Fruit fly (Drosophila melanogaster): ENCODE measurements around the gene CG4572.

The CG4572 gene

DNA sequence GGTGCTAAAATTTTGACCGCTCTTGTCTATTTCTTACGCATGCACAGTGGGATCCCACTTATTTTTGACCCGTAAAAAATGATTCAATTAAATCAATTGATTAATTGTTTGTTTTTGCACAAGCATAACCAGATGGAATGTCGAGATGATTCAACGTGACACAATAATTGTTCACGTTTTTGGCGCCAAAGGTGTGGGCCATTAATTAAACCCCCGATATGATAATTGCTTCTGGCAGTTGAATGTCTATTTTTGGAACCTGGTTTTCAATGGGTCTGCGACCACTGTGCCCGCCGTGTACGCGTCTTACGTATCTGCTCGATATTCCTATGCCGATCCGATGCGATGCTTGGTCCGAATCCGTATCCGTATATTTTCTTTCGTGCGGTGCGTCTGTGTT is 27.9 kb upstream of the CG4572 start (continued):
- no peak for TF ChIP-seq CG13123 (GFP tag; optimal IDR thresholded peaks at IDR 0.05)
- TF ChIP-seq Sry-δ (GFP tag; optimal IDR thresholded peaks at IDR 0.05), result peak; percentile 20
- TF ChIP-seq tna (GFP tag; IDR thresholded peaks at IDR 0.05; ENCODE audit: partially characterized antibody), result no peak
- peak; percentile 65 for TF ChIP-seq CG1792 (GFP tag; optimal IDR thresholded peaks at IDR 0.05)
- TF ChIP-seq al (GFP tag; IDR thresholded peaks at IDR 0.05), result peak; percentile 76
- peak; percentile 28; the same call in 1 of the 2 replicates for TF ChIP-seq dati (GFP tag; IDR thresholded peaks at IDR 0.05)
- no peak for TF ChIP-seq stwl (tag; optimal IDR thresholded peaks at IDR 0.05)
- TF ChIP-seq p53 (GFP tag; optimal IDR thresholded peaks at IDR 0.05), result peak; percentile 15
- TF ChIP-seq grn (GFP tag; optimal IDR thresholded peaks at IDR 0.05), result no peak
- peak; percentile 55; the same call in 1 of the 2 replicates for TF ChIP-seq NFAT (GFP tag; IDR thresholded peaks at IDR 0.05)
- TF ChIP-seq CG9932 (GFP tag; IDR thresholded peaks at IDR 0.05), result peak; percentile 78
- TF ChIP-seq br (optimal IDR thresholded peaks at IDR 0.05), result no peak
- TF ChIP-seq fd96Cb (tag; optimal IDR thresholded peaks at IDR 0.05), result peak; percentile 76
- TF ChIP-seq CG1647 (GFP tag; optimal IDR thresholded peaks at IDR 0.05), result peak; percentile 8
- peak; percentile 43; the same call in 1 of the 2 replicates for TF ChIP-seq E2f2 (GFP tag; IDR thresholded peaks at IDR 0.05)
- peak; percentile 14 for TF ChIP-seq pho (GFP tag; optimal IDR thresholded peaks at IDR 0.05)
- peak; percentile 35 for TF ChIP-seq CG17802 (tag; optimal IDR thresholded peaks at IDR 0.05)
- TF ChIP-seq CG6654 (GFP tag; optimal IDR thresholded peaks at IDR 0.05), result peak; percentile 42
- peak; percentile 59 for TF ChIP-seq Gsc (GFP tag; IDR thresholded peaks at IDR 0.05)
- peak; percentile 73 for TF ChIP-seq esg (GFP tag; conservative IDR thresholded peaks at IDR 0.05)
- no peak for TF ChIP-seq Elba2 (GFP tag; optimal IDR thresholded peaks at IDR 0.05)
- TF ChIP-seq Awh (GFP tag; IDR thresholded peaks at IDR 0.05), result 0 out of 2 replicates have a peak, but pooled peaks have one; percentile 30
- TF ChIP-seq CG6765 (GFP tag; optimal IDR thresholded peaks at IDR 0.05), result peak; percentile 54
- peak; percentile 18 for TF ChIP-seq CTCF (GFP tag; optimal IDR thresholded peaks at IDR 0.05)
- TF ChIP-seq jigr1 (GFP tag; IDR thresholded peaks at IDR 0.05), result peak; percentile 61; the same call in 2 of the 3 replicates
- peak; percentile 60 for TF ChIP-seq dmrt11E (tag; optimal IDR thresholded peaks at IDR 0.05)
- TF ChIP-seq peb (GFP tag; IDR thresholded peaks at IDR 0.05), result peak; percentile 72
- TF ChIP-seq CG1603 (tag; optimal IDR thresholded peaks at IDR 0.05), result peak; percentile 89
- peak; percentile 37 for TF ChIP-seq trem (tag; optimal IDR thresholded peaks at IDR 0.05)
- TF ChIP-seq CG11456 (GFP tag; IDR thresholded peaks at IDR 0.05), result peak; percentile 82
- TF ChIP-seq CG11723 (GFP tag; optimal IDR thresholded peaks at IDR 0.05), result peak; percentile 52
- peak; percentile 63 for TF ChIP-seq Asciz (GFP tag; optimal IDR thresholded peaks at IDR 0.05)
- no peak for TF ChIP-seq kni (GFP tag; optimal IDR thresholded peaks at IDR 0.05)
- peak; percentile 65 for TF ChIP-seq CG4328 (GFP tag; optimal IDR thresholded peaks at IDR 0.05)
- TF ChIP-seq chn (GFP tag; optimal IDR thresholded peaks at IDR 0.05), result peak; percentile 38
- TF ChIP-seq CG32767 (GFP tag; IDR thresholded peaks at IDR 0.05), result peak; percentile 67
- no peak for TF ChIP-seq abd-A (tag; optimal IDR thresholded peaks at IDR 0.05)
- TF ChIP-seq CG1832 (GFP tag; optimal IDR thresholded peaks at IDR 0.05), result no peak
- TF ChIP-seq ato (GFP tag; IDR thresholded peaks at IDR 0.05; ENCODE audit: partially characterized antibody), result 0 out of 2 replicates have a peak, but pooled peaks have one; percentile 38
- TF ChIP-seq zfh2 (GFP tag; optimal IDR thresholded peaks at IDR 0.05), result peak; percentile 75
- no peak for TF ChIP-seq corto (GFP tag; optimal IDR thresholded peaks at IDR 0.05)
- TF ChIP-seq CG30020 (tag; optimal IDR thresholded peaks at IDR 0.05), result no peak
- TF ChIP-seq CG15601 (tag; optimal IDR thresholded peaks at IDR 0.05), result peak; percentile 45
- TF ChIP-seq chinmo (GFP tag; IDR thresholded peaks at IDR 0.05; ENCODE audit: partially characterized antibody), result no peak
- peak; percentile 32 for TF ChIP-seq Atf3 (GFP tag; optimal IDR thresholded peaks at IDR 0.05)
- TF ChIP-seq Kr (GFP tag; optimal IDR thresholded peaks at IDR 0.05), result no peak
- peak; percentile 52; the same call in 1 of the 2 replicates for TF ChIP-seq HLH3B (GFP tag; IDR thresholded peaks at IDR 0.05)
- TF ChIP-seq CG12155 (GFP tag; optimal IDR thresholded peaks at IDR 0.05), result peak; percentile 49
- peak; percentile 55 for TF ChIP-seq CG9437 (GFP tag; optimal IDR thresholded peaks at IDR 0.05)
- TF ChIP-seq Bdp1 (GFP tag; optimal IDR thresholded peaks at IDR 0.05), result peak; percentile 12
- TF ChIP-seq Opbp (GFP tag; IDR thresholded peaks at IDR 0.05; ENCODE audit: partially characterized antibody), result no peak
- TF ChIP-seq CG17359 (tag; optimal IDR thresholded peaks at IDR 0.05), result peak; percentile 69
